Worm (Caenorhabditis elegans) whole organism, L4 larva: ENCODE measurements around the gene zip-6.

Experiments used
- ZK337.2 ChIP-seq: fragments of 200-800 bp; sonication (Bioruptor generic); IDR thresholded peaks from 2 replicates; pipeline ENCODE4 v1.3.6; 2022; ENCODE audit warnings: missing genetic modification reagents, missing genetic modification characterization, missing compliant biosample characterization
- daf-8 ChIP-seq: fragments of 200-800 bp; sonication (Bioruptor generic); IDR thresholded peaks from 2 replicates; pipeline ENCODE4 v1.3.6; 2022; ENCODE audit warnings: missing genetic modification characterization, missing compliant biosample characterization
- dpl-1 ChIP-seq: fragments of 150-350 bp; optimal IDR thresholded peaks from 2 replicates; lab custom pipeline; 2014; ENCODE audit warnings: missing biosample characterization, missing genetic modification reagents, missing genetic modification characterization
- dve-1 ChIP-seq: sonication (generic microtip); optimal IDR thresholded peaks from 2 replicates; lab custom pipeline; 2017; ENCODE audit warnings: antibody characterized with exemption, mild to moderate bottlenecking, missing genetic modification characterization, missing compliant biosample characterization; ENCODE audit not compliant: insufficient read depth
- nhr-111 ChIP-seq: fragments of 200-800 bp; sonication (Bioruptor generic); optimal IDR thresholded peaks from 2 replicates; lab custom pipeline; 2018; ENCODE audit warnings: mild to moderate bottlenecking, missing genetic modification characterization, missing compliant biosample characterization
- saeg-2 ChIP-seq: fragments of 200-800 bp; sonication (Bioruptor generic); IDR thresholded peaks from 2 replicates; pipeline ENCODE4 v1.3.6; 2022; ENCODE audit warnings: missing genetic modification reagents, missing genetic modification characterization, missing compliant biosample characterization
- ztf-7 ChIP-seq: fragments of 150-350 bp; optimal IDR thresholded peaks from 2 replicates; lab custom pipeline; 2014; ENCODE audit warnings: missing biosample characterization, missing genetic modification characterization

ce11 chrIV:11223878-11224277, 5.9 kb upstream of the zip-6 start, which contains the start of gene C29F4.3:
- no peak for TF ChIP-seq daf-8 (GFP tag; lab: Robert Waterston, UW)
- no peak for TF ChIP-seq dpl-1 (GFP tag; lab: Kevin White, UChicago)
- TF ChIP-seq ztf-7, result no peak
- TF ChIP-seq saeg-2 (GFP tag; lab: Robert Waterston, UW), result no peak
- no peak for TF ChIP-seq dve-1 (tag; lab: Kevin White, UChicago)
- no peak for TF ChIP-seq nhr-111 (GFP tag; lab: Kevin White, UChicago)
- TF ChIP-seq ZK337.2 (GFP tag; lab: Robert Waterston, UW), result no peak
